Fruit fly (Drosophila melanogaster): Measurements from ENCODE around the gene CG3345.

The CG3345 gene

dm6 chr2L:285596-286023 lies 16.7 kb downstream of the CG3345 start (continued):
- TF ChIP-seq CG15601 (tag; optimal IDR thresholded peaks at IDR 0.05) (peak; percentile 46), da (GFP tag; optimal IDR thresholded peaks at IDR 0.05) (peak; percentile 12), Optix (GFP tag; IDR thresholded peaks at IDR 0.05) (no peak), CG8089 (GFP tag; optimal IDR thresholded peaks at IDR 0.05) (peak; percentile 27), Aef1 (GFP tag; IDR thresholded peaks at IDR 0.05) (no peak), cwo (GFP tag; optimal IDR thresholded peaks at IDR 0.05) (peak; percentile 52), tll (GFP tag; optimal IDR thresholded peaks at IDR 0.05) (no peak), peb (GFP tag; IDR thresholded peaks at IDR 0.05) (no peak), hbn (GFP tag; IDR thresholded peaks at IDR 0.05; ENCODE audit: partially characterized antibody) (0 out of 2 replicates have a peak, but pooled peaks have one; percentile 15), lmd (GFP tag; IDR thresholded peaks at IDR 0.05) (peak; percentile 9; the same call in 1 of the 2 replicates), CG31388 (GFP tag; optimal IDR thresholded peaks at IDR 0.05) (no peak), CG18262 (tag; optimal IDR thresholded peaks at IDR 0.05) (peak; percentile 38), ttk (GFP tag; IDR thresholded peaks at IDR 0.05) (peak; percentile 79), shn (GFP tag; optimal IDR thresholded peaks at IDR 0.05) (peak; percentile 50), CG43689 (GFP tag; IDR thresholded peaks at IDR 0.05) (no peak), Bgb (GFP tag; IDR thresholded peaks at IDR 0.05; ENCODE audit: partially characterized antibody) (peak; percentile 53; the same call in 1 of the 2 replicates), CG4360 (GFP tag; IDR thresholded peaks at IDR 0.05) (no peak), emc (GFP tag; optimal IDR thresholded peaks at IDR 0.05) (no peak), Jarid2 (GFP tag; optimal IDR thresholded peaks at IDR 0.05) (peak; percentile 92), ap (GFP tag; IDR thresholded peaks at IDR 0.05) (no peak), CG15696 (tag; optimal IDR thresholded peaks at IDR 0.05) (peak; percentile 7), CG14014 (GFP tag; IDR thresholded peaks at IDR 0.05) (peak; percentile 21; the same call in 1 of the 2 replicates), Mad (GFP tag; optimal IDR thresholded peaks at IDR 0.05) (peak; percentile 33), Six4 (GFP tag; optimal IDR thresholded peaks at IDR 0.05) (peak; percentile 28), CG7987 (GFP tag; optimal IDR thresholded peaks at IDR 0.05) (peak; percentile 54), Hr39 (optimal IDR thresholded peaks at IDR 0.05) (no peak), nau (GFP tag; optimal IDR thresholded peaks at IDR 0.05) (no peak), Ptx1 (GFP tag; IDR thresholded peaks at IDR 0.05) (peak; percentile 45; the same call in 1 of the 2 replicates), Sox100B (GFP tag; optimal IDR thresholded peaks at IDR 0.05) (peak; percentile 30), ssp (GFP tag; IDR thresholded peaks at IDR 0.05) (peak; percentile 36; the same call in 1 of the 2 replicates), CG32767 (GFP tag; IDR thresholded peaks at IDR 0.05) (peak; percentile 65), Ravus (GFP tag; IDR thresholded peaks at IDR 0.05) (no peak), CG14667 (GFP tag; IDR thresholded peaks at IDR 0.05) (no peak), CG1529 (GFP tag; optimal IDR thresholded peaks at IDR 0.05) (no peak), eve (GFP tag; optimal IDR thresholded peaks at IDR 0.05) (no peak), pho (GFP tag; optimal IDR thresholded peaks at IDR 0.05) (peak; percentile 22), ase (GFP tag; IDR thresholded peaks at IDR 0.05) (no peak), CG10959 (GFP tag; IDR thresholded peaks at IDR 0.05) (no peak), Drgx (GFP tag; IDR thresholded peaks at IDR 0.05) (0 out of 2 replicates have a peak, but pooled peaks have one; percentile 25), wek (GFP tag; optimal IDR thresholded peaks at IDR 0.05) (no peak), Doc2 (GFP tag; IDR thresholded peaks at IDR 0.05) (no peak), Oaz (GFP tag; IDR thresholded peaks at IDR 0.05) (no peak), CG8281 (tag; optimal IDR thresholded peaks at IDR 0.05) (no peak), CG34422 (GFP tag; IDR thresholded peaks at IDR 0.05) (peak; percentile 58; the same call in 1 of the 3 replicates), grn (GFP tag; optimal IDR thresholded peaks at IDR 0.05) (no peak), CG9932 (GFP tag; IDR thresholded peaks at IDR 0.05) (peak; percentile 64), her (GFP tag; optimal IDR thresholded peaks at IDR 0.05) (peak; percentile 47), CG13775 (GFP tag; optimal IDR thresholded peaks at IDR 0.05) (peak; percentile 3), Elba2 (GFP tag; optimal IDR thresholded peaks at IDR 0.05) (no peak), CG14050 (GFP tag; IDR thresholded peaks at IDR 0.05) (no peak; the same call in 2 of the 3 replicates), fru (optimal IDR thresholded peaks at IDR 0.05) (no peak), CG10274 (GFP tag; optimal IDR thresholded peaks at IDR 0.05) (no peak), CG12104 (GFP tag; optimal IDR thresholded peaks at IDR 0.05) (no peak)
